Worm (Caenorhabditis elegans) whole organism, early embryonic: ENCODE results near the gene ddi-1.

Source experiments
- B0310.2 ChIP-seq: sonication (generic microtip); optimal IDR thresholded peaks from 2 replicates; lab custom pipeline; 2016; ENCODE audit warnings: mild to moderate bottlenecking, missing genetic modification characterization, missing compliant biosample characterization
- F13C5.2 ChIP-seq: sonication (generic microtip); optimal IDR thresholded peaks from 2 replicates; lab custom pipeline; 2017; ENCODE audit warnings: mild to moderate bottlenecking, missing genetic modification characterization, inconsistent platforms, missing compliant biosample characterization
- aly-1 ChIP-seq: sonication (generic microtip); optimal IDR thresholded peaks from 2 replicates; lab custom pipeline; 2016; ENCODE audit warnings: missing genetic modification characterization, missing compliant biosample characterization
- ama-1 ChIP-seq: fragments of 150-350 bp; optimal IDR thresholded peaks from 2 replicates; lab custom pipeline; 2014
- ceh-13 ChIP-seq: fragments of 200-800 bp; sonication (Bioruptor generic); optimal IDR thresholded peaks from 2 replicates; lab custom pipeline; 2018; ENCODE audit warnings: mild to moderate bottlenecking, missing genetic modification characterization, missing compliant biosample characterization
- ceh-36 ChIP-seq: sonication (generic microtip); optimal IDR thresholded peaks from 2 replicates; lab custom pipeline; 2016; ENCODE audit warnings: missing genetic modification characterization, inconsistent platforms, missing compliant biosample characterization
- ets-7 ChIP-seq: sonication (generic microtip); optimal IDR thresholded peaks from 2 replicates; lab custom pipeline; 2016; ENCODE audit warnings: missing genotype, missing genetic modification characterization, missing compliant biosample characterization
- flt-1 ChIP-seq: fragments of 200-800 bp; sonication (Bioruptor generic); IDR thresholded peaks from 2 replicates; pipeline ENCODE4 v1.3.6; 2022; ENCODE audit warnings: missing genetic modification characterization, missing compliant biosample characterization
- hmbx-1 ChIP-seq: sonication (generic microtip); optimal IDR thresholded peaks from 2 replicates; lab custom pipeline; 2016; ENCODE audit warnings: mild to moderate bottlenecking, missing genetic modification characterization, missing compliant biosample characterization
- hmg-4 ChIP-seq: fragments of 200-800 bp; sonication (Bioruptor generic); optimal IDR thresholded peaks from 2 replicates; lab custom pipeline; 2018; ENCODE audit warnings: mild to moderate bottlenecking, missing genetic modification characterization, missing compliant biosample characterization
- hnd-1 ChIP-seq: sonication (generic microtip); optimal IDR thresholded peaks from 2 replicates; lab custom pipeline; 2016; ENCODE audit warnings: missing genetic modification characterization, missing compliant biosample characterization
- pes-1 ChIP-seq: fragments of 200-800 bp; sonication (Bioruptor generic); IDR thresholded peaks from 2 replicates; pipeline ENCODE4 v1.3.6; 2022; ENCODE audit warnings: missing genetic modification reagents, missing genetic modification characterization, missing compliant biosample characterization
- scrt-1 ChIP-seq: fragments of 200-800 bp; sonication (Bioruptor generic); IDR thresholded peaks from 2 replicates; pipeline ENCODE4 v1.3.6; 2022; ENCODE audit warnings: missing genetic modification characterization, missing compliant biosample characterization
- sea-1 ChIP-seq: fragments of 200-800 bp; sonication (Bioruptor generic); conservative IDR thresholded peaks from 2 replicates; pipeline ENCODE4 v1.3.6; 2022; ENCODE audit warnings: missing genetic modification characterization, missing compliant biosample characterization
- tbx-11 ChIP-seq: fragments of 200-800 bp; sonication (Bioruptor generic); IDR thresholded peaks from 2 replicates; pipeline ENCODE4 v1.3.6; 2022; ENCODE audit warnings: missing genetic modification characterization, missing compliant biosample characterization
- tbx-37 ChIP-seq: fragments of 200-800 bp; sonication (Bioruptor generic); conservative IDR thresholded peaks from 2 replicates; pipeline ENCODE4 v1.3.6; 2022; ENCODE audit warnings: missing genetic modification reagents, missing genetic modification characterization, missing compliant biosample characterization
- tra-4 ChIP-seq: sonication (generic microtip); optimal IDR thresholded peaks from 2 replicates; lab custom pipeline; 2017; ENCODE audit warnings: missing genetic modification characterization, missing compliant biosample characterization

Gene ddi-1

ce11 chrIV:6555388-6556330 is 33.0 kb downstream of the ddi-1 start, which contains the start of gene paqr-1:
paqr-1 (minus strand) TSS chrIV:6555438.
- no peak for TF ChIP-seq tbx-11 (GFP tag; lab: Robert Waterston, UW)
- no peak for TF ChIP-seq ceh-36 (tag; lab: Kevin White, UChicago)
- no peak for TF ChIP-seq hmg-4 (GFP tag; lab: Kevin White, UChicago)
- TF ChIP-seq F13C5.2 (tag; lab: Kevin White, UChicago), result no peak
- TF ChIP-seq flt-1 (GFP tag; lab: Robert Waterston, UW), result no peak
- TF ChIP-seq hmbx-1 (tag; lab: Kevin White, UChicago), result no peak
- no peak for TF ChIP-seq hnd-1 (tag; lab: Kevin White, UChicago)
- no peak for TF ChIP-seq tra-4 (tag; lab: Kevin White, UChicago)
- no peak for TF ChIP-seq aly-1

ce11 chrIV:6556624-6557368 is 34.1 kb downstream of the ddi-1 start, which contains the start of gene try-3:
try-3 (plus strand) TSS chrIV:6557155.
- TF ChIP-seq flt-1 (GFP tag; lab: Robert Waterston, UW) (peak; percentile 86), F13C5.2 (tag; lab: Kevin White, UChicago) (peak; percentile 57), scrt-1 (GFP tag; lab: Robert Waterston, UW) (peak; percentile 80), pes-1 (GFP tag; lab: Robert Waterston, UW) (peak; percentile 88), ama-1 (lab: Kevin White, UChicago) (no peak), hnd-1 (tag; lab: Kevin White, UChicago) (peak; percentile 46), aly-1 (peak; percentile 71), tbx-11 (GFP tag; lab: Robert Waterston, UW) (peak; percentile 81), ets-7 (tag; lab: Kevin White, UChicago) (peak; percentile 66), ceh-36 (tag; lab: Kevin White, UChicago) (peak; percentile 83), sea-1 (GFP tag; lab: Robert Waterston, UW) (peak; percentile 87), hmg-4 (GFP tag; lab: Kevin White, UChicago) (no peak), tbx-37 (GFP tag; lab: Robert Waterston, UW) (peak; percentile 75), hmbx-1 (tag; lab: Kevin White, UChicago) (no peak), B0310.2 (tag; lab: Kevin White, UChicago) (peak; percentile 34), ceh-13 (GFP tag; lab: Kevin White, UChicago) (peak; percentile 67), tra-4 (tag; lab: Kevin White, UChicago) (peak; percentile 49)

DNA sequence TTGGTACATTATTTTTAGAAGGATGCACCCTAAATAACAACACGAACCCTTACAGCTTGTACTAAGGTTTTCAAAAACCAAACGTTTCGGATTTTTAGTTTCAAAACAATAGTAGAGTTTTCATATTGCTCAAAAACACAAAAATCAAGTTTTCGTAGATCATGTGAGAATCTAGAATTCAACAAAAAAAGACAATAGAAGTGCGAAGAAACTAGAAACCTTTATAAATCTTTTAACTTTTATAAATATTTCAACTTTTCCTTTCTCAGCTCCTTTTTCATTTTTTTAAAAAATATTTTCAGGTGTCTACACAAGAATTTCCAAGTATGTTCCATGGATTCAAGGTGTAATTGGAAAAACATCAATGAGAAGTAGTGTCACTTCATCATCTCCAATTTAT is 37.8 kb downstream of the ddi-1 start, which contains the start of gene best-9:
Gene best-9, plus strand, starts transcription at position 301 of the 400 bp plus-strand sequence.
- TF ChIP-seq hnd-1 (tag; lab: Kevin White, UChicago), result no peak
- TF ChIP-seq sea-1 (GFP tag; lab: Robert Waterston, UW), result no peak
- TF ChIP-seq flt-1 (GFP tag; lab: Robert Waterston, UW), result no peak
- TF ChIP-seq ama-1 (lab: Kevin White, UChicago), result no peak
- TF ChIP-seq aly-1, result no peak
- TF ChIP-seq F13C5.2 (tag; lab: Kevin White, UChicago), result no peak
- no peak for TF ChIP-seq ets-7 (tag; lab: Kevin White, UChicago)
- no peak for TF ChIP-seq hmbx-1 (tag; lab: Kevin White, UChicago)
- no peak for TF ChIP-seq B0310.2 (tag; lab: Kevin White, UChicago)
- TF ChIP-seq pes-1 (GFP tag; lab: Robert Waterston, UW), result no peak
- no peak for TF ChIP-seq tbx-11 (GFP tag; lab: Robert Waterston, UW)
- TF ChIP-seq tra-4 (tag; lab: Kevin White, UChicago), result no peak
- no peak for TF ChIP-seq hmg-4 (GFP tag; lab: Kevin White, UChicago)
- TF ChIP-seq ceh-13 (GFP tag; lab: Kevin White, UChicago), result no peak

DNA sequence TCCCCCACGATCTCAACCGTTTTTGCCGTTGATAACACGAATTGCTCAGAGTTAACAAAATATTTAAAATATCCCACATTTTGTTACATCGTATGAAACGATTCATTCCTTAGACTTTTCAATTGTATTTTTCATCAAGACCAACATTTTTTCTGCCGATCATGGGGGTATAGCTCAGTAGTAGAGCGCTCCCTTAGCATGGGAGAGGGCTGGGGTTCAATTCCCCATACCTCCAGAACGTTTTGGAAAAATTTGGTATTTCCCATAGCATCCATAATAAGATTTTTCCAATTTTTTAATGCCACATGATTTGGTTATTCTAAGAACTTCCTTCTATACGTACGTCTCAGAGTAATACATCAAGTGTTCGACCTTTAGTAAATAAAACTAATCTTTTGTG is 39.4 kb downstream of the ddi-1 start:
- TF ChIP-seq pes-1 (GFP tag; lab: Robert Waterston, UW) (no peak), hmg-4 (GFP tag; lab: Kevin White, UChicago) (no peak), hnd-1 (tag; lab: Kevin White, UChicago) (no peak), tbx-37 (GFP tag; lab: Robert Waterston, UW) (no peak), sea-1 (GFP tag; lab: Robert Waterston, UW) (no peak)

DNA sequence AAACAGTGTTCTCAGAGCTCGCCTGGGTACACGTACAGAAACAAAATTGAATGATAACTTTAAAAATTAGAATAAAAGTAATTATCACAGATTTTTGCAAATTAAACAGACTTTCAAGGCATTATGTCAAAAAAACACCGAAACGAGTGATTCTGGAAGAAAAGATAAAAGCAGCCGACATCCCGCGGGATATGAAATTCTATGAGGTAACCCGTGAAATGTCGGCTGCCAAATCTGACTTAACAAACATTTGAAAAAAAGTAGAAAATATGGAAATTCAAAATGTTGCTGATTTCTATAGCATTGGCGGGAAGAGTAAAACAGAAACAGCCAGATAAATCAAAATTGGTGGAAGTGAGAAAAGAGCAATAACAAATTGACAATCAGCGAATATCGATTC is 42.9 kb downstream of the ddi-1 start:
- TF ChIP-seq ceh-36 (tag; lab: Kevin White, UChicago) (no peak), aly-1 (no peak), ama-1 (lab: Kevin White, UChicago) (no peak), ceh-13 (GFP tag; lab: Kevin White, UChicago) (no peak), tbx-37 (GFP tag; lab: Robert Waterston, UW) (no peak), pes-1 (GFP tag; lab: Robert Waterston, UW) (no peak)

ce11 chrIV:6572238-6572637 is 49.6 kb downstream of the ddi-1 start, which contains the start of gene bicd-1:
bicd-1 (minus strand) TSS chrIV:6572338.
- TF ChIP-seq ets-7 (tag; lab: Kevin White, UChicago), result no peak
- TF ChIP-seq ceh-36 (tag; lab: Kevin White, UChicago), result no peak
- TF ChIP-seq hnd-1 (tag; lab: Kevin White, UChicago), result no peak
- no peak for TF ChIP-seq sea-1 (GFP tag; lab: Robert Waterston, UW)
- no peak for TF ChIP-seq hmbx-1 (tag; lab: Kevin White, UChicago)
- no peak for TF ChIP-seq B0310.2 (tag; lab: Kevin White, UChicago)
- no peak for TF ChIP-seq pes-1 (GFP tag; lab: Robert Waterston, UW)
- no peak for TF ChIP-seq flt-1 (GFP tag; lab: Robert Waterston, UW)
- TF ChIP-seq tbx-11 (GFP tag; lab: Robert Waterston, UW), result no peak
- no peak for TF ChIP-seq F13C5.2 (tag; lab: Kevin White, UChicago)
- TF ChIP-seq tra-4 (tag; lab: Kevin White, UChicago), result no peak
- no peak for TF ChIP-seq ceh-13 (GFP tag; lab: Kevin White, UChicago)
- no peak for TF ChIP-seq tbx-37 (GFP tag; lab: Robert Waterston, UW)
- no peak for TF ChIP-seq ama-1 (lab: Kevin White, UChicago)
- no peak for TF ChIP-seq aly-1
- TF ChIP-seq scrt-1 (GFP tag; lab: Robert Waterston, UW), result no peak
- TF ChIP-seq hmg-4 (GFP tag; lab: Kevin White, UChicago), result no peak
